Fruit fly (Drosophila melanogaster): ENCODE data around the gene CG5909.
A peak's percentile ranks its signal among the peaks of the same experiment; 100 is the strongest.

CG5909 gene

dm6 chr3R:27175710-27176109 lies 14.8 kb downstream of the CG5909 start:
- TF ChIP-seq CG32121 (GFP tag; IDR thresholded peaks at IDR 0.05) (0 out of 2 replicates have a peak, but pooled peaks have one; percentile 27), CG9948 (tag; optimal IDR thresholded peaks at IDR 0.05) (peak; percentile 38), CG12605 (GFP tag; IDR thresholded peaks at IDR 0.05) (no peak), CG10348 (GFP tag; IDR thresholded peaks at IDR 0.05) (no peak), EcR (GFP tag; optimal IDR thresholded peaks at IDR 0.05) (no peak), CG8301 (tag; optimal IDR thresholded peaks at IDR 0.05) (peak; percentile 53), gl (tag; optimal IDR thresholded peaks at IDR 0.05) (no peak), CG4496 (GFP tag; IDR thresholded peaks at IDR 0.05) (no peak), rn (GFP tag; IDR thresholded peaks at IDR 0.05) (no peak), Ets98B (GFP tag; IDR thresholded peaks at IDR 0.05) (no peak), D1 (tag; optimal IDR thresholded peaks at IDR 0.05) (no peak), Pif1B (GFP tag; optimal IDR thresholded peaks at IDR 0.05) (no peak), CG17806 (tag; optimal IDR thresholded peaks at IDR 0.05) (peak; percentile 44), fd96Ca (GFP tag; IDR thresholded peaks at IDR 0.05) (peak; percentile 34; the same call in 1 of the 3 replicates), CG8159 (tag; optimal IDR thresholded peaks at IDR 0.05) (peak; percentile 71), Pif1A (GFP tag; optimal IDR thresholded peaks at IDR 0.05) (peak; percentile 21), CG14655 (GFP tag; optimal IDR thresholded peaks at IDR 0.05) (peak; percentile 49), CG15710 (tag; optimal IDR thresholded peaks at IDR 0.05) (peak; percentile 53), CG13204 (GFP tag; optimal IDR thresholded peaks at IDR 0.05) (no peak), CG34367 (tag; optimal IDR thresholded peaks at IDR 0.05) (peak; percentile 18), Snoo (tag; optimal IDR thresholded peaks at IDR 0.05) (no peak)

dm6 chr3R:27177567-27177966 lies 16.6 kb downstream of the CG5909 start:
- TF ChIP-seq CG13204 (GFP tag; optimal IDR thresholded peaks at IDR 0.05) (peak; percentile 40), Ets98B (GFP tag; IDR thresholded peaks at IDR 0.05) (no peak), Pif1A (GFP tag; optimal IDR thresholded peaks at IDR 0.05) (no peak), CG34367 (tag; optimal IDR thresholded peaks at IDR 0.05) (peak; percentile 63), CG12605 (GFP tag; IDR thresholded peaks at IDR 0.05) (0 out of 2 replicates have a peak, but pooled peaks have one; percentile 28), CG32121 (GFP tag; IDR thresholded peaks at IDR 0.05) (no peak), gl (tag; optimal IDR thresholded peaks at IDR 0.05) (no peak), CG14655 (GFP tag; optimal IDR thresholded peaks at IDR 0.05) (peak; percentile 44), CG15710 (tag; optimal IDR thresholded peaks at IDR 0.05) (peak; percentile 63), fd96Ca (GFP tag; IDR thresholded peaks at IDR 0.05) (no peak), rn (GFP tag; IDR thresholded peaks at IDR 0.05) (no peak), CG8301 (tag; optimal IDR thresholded peaks at IDR 0.05) (peak; percentile 15), CG9948 (tag; optimal IDR thresholded peaks at IDR 0.05) (peak; percentile 55), Snoo (tag; optimal IDR thresholded peaks at IDR 0.05) (peak; percentile 2), CG17806 (tag; optimal IDR thresholded peaks at IDR 0.05) (peak; percentile 55), EcR (GFP tag; optimal IDR thresholded peaks at IDR 0.05) (peak; percentile 84), CG8159 (tag; optimal IDR thresholded peaks at IDR 0.05) (peak; percentile 69), CG10348 (GFP tag; IDR thresholded peaks at IDR 0.05) (no peak), CG4496 (GFP tag; IDR thresholded peaks at IDR 0.05) (0 out of 3 replicates have a peak, but pooled peaks have one; percentile 40), Pif1B (GFP tag; optimal IDR thresholded peaks at IDR 0.05) (peak; percentile 13), D1 (tag; optimal IDR thresholded peaks at IDR 0.05) (no peak)

dm6 chr3R:27178546-27179375 lies 17.8 kb downstream of the CG5909 start:
- TF ChIP-seq CG13204 (GFP tag; optimal IDR thresholded peaks at IDR 0.05) (peak; percentile 69), CG9948 (tag; optimal IDR thresholded peaks at IDR 0.05) (peak; percentile 66), gl (tag; optimal IDR thresholded peaks at IDR 0.05) (peak; percentile 16), CG34367 (tag; optimal IDR thresholded peaks at IDR 0.05) (peak; percentile 36), rn (GFP tag; IDR thresholded peaks at IDR 0.05) (no peak), CG17806 (tag; optimal IDR thresholded peaks at IDR 0.05) (peak; percentile 75), Ets98B (GFP tag; IDR thresholded peaks at IDR 0.05) (no peak), Snoo (tag; optimal IDR thresholded peaks at IDR 0.05) (no peak), CG14655 (GFP tag; optimal IDR thresholded peaks at IDR 0.05) (peak; percentile 74), CG15710 (tag; optimal IDR thresholded peaks at IDR 0.05) (peak; percentile 66), Pif1B (GFP tag; optimal IDR thresholded peaks at IDR 0.05) (no peak), Pif1A (GFP tag; optimal IDR thresholded peaks at IDR 0.05) (peak; percentile 41), CG8159 (tag; optimal IDR thresholded peaks at IDR 0.05) (peak; percentile 75), CG12605 (GFP tag; IDR thresholded peaks at IDR 0.05) (no peak), CG4496 (GFP tag; IDR thresholded peaks at IDR 0.05) (peak; percentile 45; the same call in 1 of the 3 replicates), CG8301 (tag; optimal IDR thresholded peaks at IDR 0.05) (peak; percentile 63)

dm6 chr3R:27181074-27181473 lies 20.1 kb downstream of the CG5909 start:
- TF ChIP-seq D1 (tag; optimal IDR thresholded peaks at IDR 0.05) (no peak), rn (GFP tag; IDR thresholded peaks at IDR 0.05) (peak; percentile 27; the same call in 1 of the 2 replicates), CG12605 (GFP tag; IDR thresholded peaks at IDR 0.05) (peak; percentile 50; the same call in 1 of the 2 replicates), CG14655 (GFP tag; optimal IDR thresholded peaks at IDR 0.05) (peak; percentile 83), CG15710 (tag; optimal IDR thresholded peaks at IDR 0.05) (no peak), CG8301 (tag; optimal IDR thresholded peaks at IDR 0.05) (peak; percentile 83), CG34367 (tag; optimal IDR thresholded peaks at IDR 0.05) (no peak), CG9948 (tag; optimal IDR thresholded peaks at IDR 0.05) (peak; percentile 22), Pif1B (GFP tag; optimal IDR thresholded peaks at IDR 0.05) (peak; percentile 49), EcR (GFP tag; optimal IDR thresholded peaks at IDR 0.05) (no peak), fd96Ca (GFP tag; IDR thresholded peaks at IDR 0.05) (peak; percentile 72; the same call in 2 of the 3 replicates), CG32121 (GFP tag; IDR thresholded peaks at IDR 0.05) (peak; percentile 71), Ets98B (GFP tag; IDR thresholded peaks at IDR 0.05) (peak; percentile 80), CG10348 (GFP tag; IDR thresholded peaks at IDR 0.05) (no peak), Pif1A (GFP tag; optimal IDR thresholded peaks at IDR 0.05) (peak; percentile 39), CG17806 (tag; optimal IDR thresholded peaks at IDR 0.05) (peak; percentile 23), CG4496 (GFP tag; IDR thresholded peaks at IDR 0.05) (peak; percentile 81)

Data from whole organism, pupa.